Worm (Caenorhabditis elegans) whole organism, L4 larva: ENCODE measurements around the gene cav-2.

Experiments used
- D1046.2 ChIP-seq: fragments of 200-800 bp; sonication (Bioruptor generic); IDR thresholded peaks from 2 replicates; pipeline ENCODE4 v1.3.6; 2022; ENCODE audit warnings: missing genetic modification characterization, missing compliant biosample characterization
- F10B5.3 ChIP-seq: sonication (generic microtip); optimal IDR thresholded peaks from 2 replicates; lab custom pipeline; 2016; ENCODE audit warnings: mild to moderate bottlenecking, missing genetic modification characterization, missing compliant biosample characterization
- F26F4.8 ChIP-seq: fragments of 200-800 bp; sonication (Bioruptor generic); conservative IDR thresholded peaks from 2 replicates; pipeline ENCODE4 v1.3.6; 2022; ENCODE audit warnings: missing genetic modification characterization, missing compliant biosample characterization
- F37D6.2 ChIP-seq: sonication (generic microtip); optimal IDR thresholded peaks from 2 replicates; lab custom pipeline; 2016; ENCODE audit warnings: mild to moderate bottlenecking, missing genetic modification characterization, missing compliant biosample characterization
- F49E8.2 ChIP-seq: sonication (generic microtip); optimal IDR thresholded peaks from 2 replicates; lab custom pipeline; 2016; ENCODE audit warnings: missing compliant biosample characterization, mild to moderate bottlenecking, missing genetic modification characterization, borderline replicate concordance
- T20F7.1 ChIP-seq: fragments of 200-800 bp; sonication (Bioruptor generic); optimal IDR thresholded peaks from 2 replicates; lab custom pipeline; 2018; ENCODE audit warnings: mild to moderate bottlenecking, missing genetic modification characterization, missing compliant biosample characterization
- ZK546.5 ChIP-seq, 2 experiments: sonication (generic microtip); optimal IDR thresholded peaks; 2 replicates each; lab custom pipeline; 2017; ENCODE audit warnings: missing biosample characterization in 2 of 2, missing genetic modification characterization in 2 of 2
- ama-1 ChIP-seq: fragments of 150-350 bp; optimal IDR thresholded peaks from 2 replicates; lab custom pipeline; 2014; ENCODE audit warnings: inconsistent platforms, mixed read lengths
- attf-4 ChIP-seq: sonication (generic microtip); optimal IDR thresholded peaks from 3 replicates; lab custom pipeline; 2017; ENCODE audit warnings: missing biosample characterization, missing genetic modification characterization
- ceh-32 ChIP-seq: sonication (generic microtip); optimal IDR thresholded peaks from 2 replicates; lab custom pipeline; 2016; ENCODE audit warnings: mild to moderate bottlenecking, missing genetic modification characterization, missing compliant biosample characterization; ENCODE audit not compliant: poor library complexity
- ceh-62 ChIP-seq: sonication (generic microtip); optimal IDR thresholded peaks from 2 replicates; lab custom pipeline; 2017; ENCODE audit warnings: missing biosample characterization, missing genetic modification characterization
- ces-1 ChIP-seq: fragments of 150-350 bp; sonication (generic microtip); optimal IDR thresholded peaks from 4 replicates; lab custom pipeline; 2014; ENCODE audit warnings: missing biosample characterization, missing genetic modification reagents, missing genetic modification characterization
- cey-2 ChIP-seq: sonication (generic microtip); optimal IDR thresholded peaks from 3 replicates; lab custom pipeline; 2017; ENCODE audit warnings: missing genetic modification characterization, mild to moderate bottlenecking, missing compliant biosample characterization, antibody characterized with exemption, borderline replicate concordance; ENCODE audit not compliant: insufficient read depth
- daf-19 ChIP-seq: fragments of 200-800 bp; sonication (Bioruptor generic); conservative IDR thresholded peaks from 2 replicates; pipeline ENCODE4 v1.3.6; 2022; ENCODE audit warnings: missing genetic modification characterization, missing compliant biosample characterization
- dmd-6 ChIP-seq: fragments of 200-800 bp; sonication (Bioruptor generic); IDR thresholded peaks from 2 replicates; pipeline ENCODE4 v1.3.6; 2022; ENCODE audit warnings: missing genetic modification reagents, missing genetic modification characterization, missing compliant biosample characterization
- dpl-1 ChIP-seq: fragments of 150-350 bp; optimal IDR thresholded peaks from 2 replicates; lab custom pipeline; 2014; ENCODE audit warnings: missing biosample characterization, missing genetic modification reagents, missing genetic modification characterization
- dve-1 ChIP-seq: sonication (generic microtip); optimal IDR thresholded peaks from 2 replicates; lab custom pipeline; 2017; ENCODE audit warnings: antibody characterized with exemption, mild to moderate bottlenecking, missing genetic modification characterization, missing compliant biosample characterization; ENCODE audit not compliant: insufficient read depth
- egl-43 ChIP-seq: fragments of 200-800 bp; sonication (Bioruptor generic); IDR thresholded peaks from 2 replicates; pipeline ENCODE4 v1.3.6; 2022; ENCODE audit warnings: missing genetic modification reagents, missing genetic modification characterization, missing compliant biosample characterization
- gei-8 ChIP-seq: fragments of 200-800 bp; sonication (Bioruptor generic); optimal IDR thresholded peaks from 2 replicates; lab custom pipeline; 2018; ENCODE audit warnings: mild to moderate bottlenecking, missing genetic modification characterization, missing compliant biosample characterization
- hlh-11 ChIP-seq: fragments of 200-800 bp; sonication (Bioruptor generic); optimal IDR thresholded peaks from 2 replicates; lab custom pipeline; 2018; ENCODE audit warnings: mild to moderate bottlenecking, missing genetic modification characterization, missing compliant biosample characterization
- hlh-30 ChIP-seq: sonication (generic microtip); optimal IDR thresholded peaks from 2 replicates; lab custom pipeline; 2017; ENCODE audit warnings: antibody characterized with exemption, mild to moderate bottlenecking, missing genetic modification characterization, missing compliant biosample characterization; ENCODE audit not compliant: insufficient read depth
- lin-38 ChIP-seq: fragments of 200-800 bp; sonication (Bioruptor generic); IDR thresholded peaks from 2 replicates; pipeline ENCODE4 v1.3.6; 2022; ENCODE audit warnings: missing genetic modification reagents, missing genetic modification characterization, missing compliant biosample characterization
- lin-39 ChIP-seq: fragments of 150-350 bp; optimal IDR thresholded peaks from 2 replicates; lab custom pipeline; 2014; ENCODE audit warnings: missing biosample characterization, missing genetic modification reagents, missing genetic modification characterization
- lsy-2 ChIP-seq, 2 experiments: fragments of 150-350 bp in 1 of 2; sonication (generic microtip) in 1 of 2; optimal IDR thresholded peaks; 2 replicates each; lab custom pipeline; 2014 to 2017; ENCODE audit warnings: missing biosample characterization in 2 of 2, missing genetic modification characterization in 2 of 2
- madf-5 ChIP-seq, 2 experiments: fragments of 200-800 bp; sonication (Bioruptor generic); IDR thresholded peaks; 2 replicates each; pipeline ENCODE4 v1.3.6; 2022; ENCODE audit warnings: missing compliant biosample characterization in 2 of 2, missing genetic modification characterization in 2 of 2
- mdt-29 ChIP-seq: fragments of 200-800 bp; sonication (Bioruptor generic); IDR thresholded peaks from 2 replicates; pipeline ENCODE4 v1.3.6; 2022; ENCODE audit warnings: missing genetic modification reagents, missing genetic modification characterization, missing compliant biosample characterization
- mxl-2 ChIP-seq: fragments of 200-800 bp; sonication (Bioruptor generic); conservative IDR thresholded peaks from 2 replicates; pipeline ENCODE4 v1.3.6; 2022; ENCODE audit warnings: missing genetic modification reagents, missing genetic modification characterization, missing compliant biosample characterization
- nhr-10 ChIP-seq: fragments of 150-350 bp; optimal IDR thresholded peaks from 2 replicates; lab custom pipeline; 2014; ENCODE audit warnings: missing biosample characterization, missing genetic modification characterization
- nhr-11 ChIP-seq: fragments of 150-350 bp; optimal IDR thresholded peaks from 2 replicates; lab custom pipeline; 2014; ENCODE audit warnings: missing biosample characterization, missing genetic modification characterization
- nhr-25 ChIP-seq: sonication (generic microtip); optimal IDR thresholded peaks from 2 replicates; lab custom pipeline; 2017; ENCODE audit warnings: missing genetic modification characterization, mild to moderate bottlenecking, missing compliant biosample characterization, antibody characterized with exemption, moderate library complexity, borderline replicate concordance; ENCODE audit not compliant: insufficient read depth
- nhr-28 ChIP-seq: fragments of 150-350 bp; optimal IDR thresholded peaks from 2 replicates; lab custom pipeline; 2014; ENCODE audit warnings: missing biosample characterization, missing genetic modification characterization
- nhr-41 ChIP-seq: fragments of 200-800 bp; sonication (Bioruptor generic); IDR thresholded peaks from 2 replicates; pipeline ENCODE4 v1.3.6; 2022; ENCODE audit warnings: missing genetic modification reagents, missing genetic modification characterization, missing compliant biosample characterization
- nhr-48 ChIP-seq: sonication (generic microtip); optimal IDR thresholded peaks from 2 replicates; lab custom pipeline; 2016; ENCODE audit warnings: mild to moderate bottlenecking, missing genetic modification characterization, missing compliant biosample characterization
- nhr-6 ChIP-seq: fragments of 150-350 bp; optimal IDR thresholded peaks from 2 replicates; lab custom pipeline; 2014; ENCODE audit warnings: missing biosample characterization, missing genetic modification characterization
- pha-4 ChIP-seq, 2 experiments: fragments of 150-350 bp in 1 of 2; fragments of 200-800 bp in 1 of 2; sonication (Bioruptor generic) in 1 of 2; IDR thresholded peaks in 1 of 2; optimal IDR thresholded peaks in 1 of 2; 2 replicates each; pipeline versions ENCODE4 v1.3.6 to Lab custom; 2014 to 2022; ENCODE audit warnings: missing genetic modification characterization in 2 of 2, missing genetic modification reagents in 2 of 2, missing biosample characterization in 1 of 2, missing compliant biosample characterization in 1 of 2
- php-3 ChIP-seq: fragments of 200-800 bp; sonication (Bioruptor generic); IDR thresholded peaks from 2 replicates; pipeline ENCODE4 v1.3.6; 2022; ENCODE audit warnings: missing genetic modification reagents, missing genetic modification characterization, missing compliant biosample characterization
- sdz-12 ChIP-seq: fragments of 200-800 bp; sonication (Bioruptor generic); optimal IDR thresholded peaks from 2 replicates; lab custom pipeline; 2018; ENCODE audit warnings: mild to moderate bottlenecking, missing genetic modification characterization, missing compliant biosample characterization
- set-16 ChIP-seq: fragments of 200-800 bp; sonication (Bioruptor generic); IDR thresholded peaks from 2 replicates; pipeline ENCODE4 v1.3.6; 2022; ENCODE audit warnings: missing genetic modification reagents, missing genetic modification characterization, missing compliant biosample characterization
- skn-1 ChIP-seq: fragments of 150-350 bp; optimal IDR thresholded peaks from 2 replicates; lab custom pipeline; 2014; ENCODE audit warnings: missing biosample characterization, missing genetic modification characterization
- snpc-4 ChIP-seq: fragments of 150-350 bp; optimal IDR thresholded peaks from 2 replicates; lab custom pipeline; 2014; ENCODE audit warnings: missing biosample characterization, missing genetic modification characterization
- spr-3 ChIP-seq: fragments of 200-800 bp; sonication (Bioruptor generic); optimal IDR thresholded peaks from 2 replicates; lab custom pipeline; 2018; ENCODE audit warnings: mild to moderate bottlenecking, missing genetic modification characterization, missing compliant biosample characterization
- tra-1 ChIP-seq: fragments of 200-800 bp; sonication (Bioruptor generic); IDR thresholded peaks from 2 replicates; pipeline ENCODE4 v1.3.6; 2022; ENCODE audit warnings: missing genetic modification reagents, missing genetic modification characterization, missing compliant biosample characterization
- unc-62 ChIP-seq, 3 experiments: fragments of 150-350 bp in 1 of 3; sonication (generic microtip); optimal IDR thresholded peaks in 2 of 3; peaks in 1 of 3; 1 replicate in 1 of 3; 2 replicates in 2 of 3; lab custom pipeline; 2014 to 2017; ENCODE audit warnings: missing biosample characterization in 3 of 3, missing genetic modification characterization in 3 of 3, missing genetic modification reagents in 3 of 3, missing genotype in 1 of 3
- zag-1 ChIP-seq: fragments of 150-350 bp; optimal IDR thresholded peaks from 2 replicates; lab custom pipeline; 2014; ENCODE audit warnings: missing biosample characterization, missing genetic modification characterization
- zfp-2 ChIP-seq: sonication (generic microtip); optimal IDR thresholded peaks from 2 replicates; lab custom pipeline; 2016; ENCODE audit warnings: mild to moderate bottlenecking, missing genetic modification characterization, missing compliant biosample characterization
- zfp-3 ChIP-seq: fragments of 200-800 bp; sonication (Bioruptor generic); conservative IDR thresholded peaks from 2 replicates; pipeline ENCODE4 v1.3.6; 2022; ENCODE audit warnings: missing genetic modification reagents, missing genetic modification characterization, missing compliant biosample characterization
- zip-11 ChIP-seq: fragments of 200-800 bp; sonication (Bioruptor generic); IDR thresholded peaks from 2 replicates; pipeline ENCODE4 v1.3.6; 2022; ENCODE audit warnings: missing genetic modification characterization, missing compliant biosample characterization
- ztf-11 ChIP-seq: fragments of 150-350 bp; optimal IDR thresholded peaks from 2 replicates; lab custom pipeline; 2014; ENCODE audit warnings: missing biosample characterization, missing genetic modification characterization
- ztf-7 ChIP-seq: fragments of 150-350 bp; optimal IDR thresholded peaks from 2 replicates; lab custom pipeline; 2014; ENCODE audit warnings: missing biosample characterization, missing genetic modification characterization

The cav-2 gene

ce11 chrV:13566967-13567366 lies 10.1 kb downstream of the cav-2 start (continued):
- TF ChIP-seq dve-1 (tag; lab: Kevin White, UChicago), result peak; percentile 36
- peak in 1 of 2 experiments; percentile 14 for TF ChIP-seq lsy-2 (tag; optimal IDR thresholded peaks at IDR 0.05; lab: Kevin White, UChicago)
- TF ChIP-seq ztf-11 (tag; lab: Kevin White, UChicago), result no peak
- 0 out of 2 replicates have a peak, but pooled peaks have one; percentile 21 for TF ChIP-seq mxl-2 (GFP tag; lab: Robert Waterston, UW)
- TF ChIP-seq ces-1 (GFP tag; lab: Kevin White, UChicago), result no peak
- 0 out of 2 replicates have a peak, but pooled peaks have one; percentile 9 for TF ChIP-seq D1046.2 (GFP tag; lab: Robert Waterston, UW)
- TF ChIP-seq ceh-32 (tag; lab: Kevin White, UChicago), result no peak
- TF ChIP-seq cey-2 (tag; lab: Kevin White, UChicago), result no peak
- TF ChIP-seq php-3 (GFP tag; lab: Robert Waterston, UW), result 0 out of 2 replicates have a peak, but pooled peaks have one; percentile 32
- TF ChIP-seq spr-3 (GFP tag; lab: Kevin White, UChicago), result peak; percentile 7
- no peak; the same call in 1 of the 2 replicates for TF ChIP-seq zfp-3 (GFP tag; lab: Robert Waterston, UW)
- no peak for TF ChIP-seq ZK546.5 (tag; optimal IDR thresholded peaks at IDR 0.05; lab: Kevin White, UChicago)
- no peak for TF ChIP-seq F10B5.3 (tag; lab: Kevin White, UChicago)
- TF ChIP-seq mdt-29 (GFP tag; lab: Robert Waterston, UW), result peak; percentile 32; the same call in 1 of the 2 replicates
- TF ChIP-seq nhr-41 (GFP tag; lab: Robert Waterston, UW), result no peak
- no peak for TF ChIP-seq sdz-12 (GFP tag; lab: Kevin White, UChicago)
- no peak for TF ChIP-seq F49E8.2 (tag; lab: Kevin White, UChicago)
- peak; percentile 40 for TF ChIP-seq T20F7.1 (GFP tag; lab: Kevin White, UChicago)
- no peak for TF ChIP-seq ztf-7 (tag; lab: Kevin White, UChicago)
- TF ChIP-seq unc-62 (GFP tag; optimal IDR thresholded peaks at IDR 0.05 in 1 of 2; lab: Kevin White, UChicago), result peak in 1 of 2 experiments; percentile 22
- TF ChIP-seq unc-62 (tag; optimal IDR thresholded peaks at IDR 0.05; lab: Kevin White, UChicago), result no peak
- TF ChIP-seq set-16 (GFP tag; lab: Robert Waterston, UW), result no peak
- no peak for TF ChIP-seq madf-5 (GFP tag; IDR thresholded peaks at IDR 0.05; lab: Robert Waterston, UW)
- TF ChIP-seq dmd-6 (GFP tag; lab: Robert Waterston, UW), result 0 out of 2 replicates have a peak, but pooled peaks have one; percentile 42
- no peak for TF ChIP-seq zip-11 (GFP tag; lab: Robert Waterston, UW)
- no peak for TF ChIP-seq F37D6.2 (tag; lab: Kevin White, UChicago)
- no peak for TF ChIP-seq pha-4 (GFP tag; IDR thresholded peaks at IDR 0.05; lab: Robert Waterston, UW)
- TF ChIP-seq pha-4 (tag; optimal IDR thresholded peaks at IDR 0.05; lab: Kevin White, UChicago), result no peak
- TF ChIP-seq egl-43, result no peak
- peak; percentile 69 for TF ChIP-seq lin-38 (GFP tag; lab: Robert Waterston, UW)
- no peak for TF ChIP-seq daf-19
- TF ChIP-seq tra-1 (GFP tag; lab: Robert Waterston, UW), result peak; percentile 46; the same call in 1 of the 2 replicates
- TF ChIP-seq F26F4.8, result no peak; the same call in 1 of the 2 replicates
- no peak for TF ChIP-seq nhr-11 (tag; lab: Kevin White, UChicago)
- TF ChIP-seq dpl-1 (GFP tag; lab: Kevin White, UChicago), result no peak
- no peak for TF ChIP-seq nhr-25 (tag; lab: Kevin White, UChicago)
- TF ChIP-seq hlh-30 (tag; lab: Kevin White, UChicago), result no peak
- TF ChIP-seq nhr-10 (tag; lab: Kevin White, UChicago), result no peak
- no peak for TF ChIP-seq snpc-4 (tag; lab: Kevin White, UChicago)
- peak; percentile 65 for TF ChIP-seq ama-1 (lab: Kevin White, UChicago)
- no peak for TF ChIP-seq gei-8
- TF ChIP-seq ceh-62 (tag; lab: Kevin White, UChicago), result no peak
- no peak for TF ChIP-seq skn-1 (tag; lab: Kevin White, UChicago)
- TF ChIP-seq attf-4 (tag; lab: Kevin White, UChicago), result no peak
- TF ChIP-seq hlh-11 (tag; lab: Kevin White, UChicago), result peak; percentile 30
- no peak for TF ChIP-seq nhr-28
- TF ChIP-seq nhr-6 (tag; lab: Kevin White, UChicago), result no peak
- TF ChIP-seq zag-1 (tag; lab: Kevin White, UChicago), result no peak
- peak; percentile 31 for TF ChIP-seq nhr-48 (tag; lab: Kevin White, UChicago)
- TF ChIP-seq lin-39 (tag; lab: Kevin White, UChicago), result no peak
- TF ChIP-seq zfp-2 (tag; lab: Kevin White, UChicago), result no peak
- TF ChIP-seq, all 104 proteins: peak for 22
